Fruit fly (Drosophila melanogaster) whole organism, embryonic: ENCODE results near the gene LysS.

ENCODE experiments used
- CG6813 ChIP-seq: fragments of 200-800 bp; sonication (Bioruptor generic); optimal IDR thresholded peaks from 2 replicates; lab custom pipeline; 2017; ENCODE audit warnings: missing biosample characterization, missing genetic modification characterization, mild to moderate bottlenecking, moderate library complexity, missing genetic modification reagents
- E2f2 ChIP-seq: fragments of 200-800 bp; sonication (Bioruptor generic); IDR thresholded peaks from 2 replicates; pipeline ENCODE4 v1.3.6; 2022; ENCODE audit warnings: missing biosample characterization, missing genetic modification characterization
- Lpt ChIP-seq: fragments of >200 bp; optimal IDR thresholded peaks from 2 replicates; lab custom pipeline; 2018; ENCODE audit warnings: missing biosample characterization, missing genetic modification characterization
- NC2α ChIP-seq: fragments of 200-800 bp; sonication (Bioruptor generic); optimal IDR thresholded peaks from 2 replicates; lab custom pipeline; 2016; ENCODE audit warnings: missing biosample characterization, missing genetic modification characterization
- Sin3A ChIP-seq: fragments of >200 bp; optimal IDR thresholded peaks from 2 replicates; lab custom pipeline; 2018
- ems ChIP-seq: fragments of 200-800 bp; sonication (Bioruptor generic); optimal IDR thresholded peaks from 3 replicates; lab custom pipeline; 2016; ENCODE audit warnings: missing biosample characterization, missing genetic modification characterization
- gcm ChIP-seq: fragments of 200-800 bp; sonication (Bioruptor generic); optimal IDR thresholded peaks from 2 replicates; lab custom pipeline; 2019; ENCODE audit warnings: missing biosample characterization, mild to moderate bottlenecking, missing genetic modification characterization, moderate library complexity
- onecut ChIP-seq: fragments of 200-800 bp; sonication (Bioruptor generic); IDR thresholded peaks from 2 replicates; pipeline ENCODE4 v1.3.6; 2022; ENCODE audit warnings: missing biosample characterization, missing genetic modification characterization

dm6 chr3L:1238219-1238618 is 10.7 kb downstream of the LysS start, which contains the start of gene CG9192:
- TF ChIP-seq ems (GFP tag; lab: Kevin White, UChicago) = no peak
- no peak for TF ChIP-seq Sin3A (lab: Kevin White, UChicago)
- TF ChIP-seq NC2α = no peak
- TF ChIP-seq gcm (GFP tag; lab: Kevin White, UChicago) = no peak
- no peak for TF ChIP-seq CG6813 (GFP tag; lab: Kevin White, UChicago)
- TF ChIP-seq Lpt (GFP tag; lab: Kevin White, UChicago) = no peak
- no peak for TF ChIP-seq onecut
- TF ChIP-seq E2f2 = no peak
